Fruit fly (Drosophila melanogaster) S2 (cell line): ENCODE measurements around the gene CG9799.

Source experiments
- CG8478 ChIP-seq: fragments of >200 bp; optimal IDR thresholded peaks from 2 replicates; lab custom pipeline; 2018
- CTCF ChIP-seq, 2 experiments: fragments of >200 bp; optimal IDR thresholded peaks; 2 replicates each; lab custom pipeline; 2018

dm6 chr3R:13425470-13426033 lies 37.0 kb upstream of the CG9799 start, which contains the start of gene Act87E:
- TF ChIP-seq CTCF (optimal IDR thresholded peaks at IDR 0.05; lab: Kevin White, UChicago) (no peak), CG8478 (lab: Kevin White, UChicago) (no peak)
